Fruit fly (Drosophila melanogaster) whole organism, embryonic: Measurements from ENCODE around the gene CG42536.

Experiments used
- Bdp1 ChIP-seq: fragments of 200-800 bp; sonication (Bioruptor generic); optimal IDR thresholded peaks from 3 replicates; lab custom pipeline; 2016; ENCODE audit warnings: missing biosample characterization, missing genetic modification characterization
- CG10979 ChIP-seq: fragments of 200-800 bp; sonication (Bioruptor generic); optimal IDR thresholded peaks from 2 replicates; lab custom pipeline; 2018; ENCODE audit warnings: missing biosample characterization, mild to moderate bottlenecking, missing genetic modification characterization, moderate library complexity
- CG11247 ChIP-seq: fragments of 200-800 bp; sonication (Bioruptor generic); IDR thresholded peaks from 2 replicates; pipeline ENCODE4 v1.3.6; 2022; ENCODE audit warnings: missing biosample characterization, missing genetic modification characterization
- CG11504 ChIP-seq: fragments of 200-800 bp; sonication (Bioruptor generic); optimal IDR thresholded peaks from 3 replicates; lab custom pipeline; 2019; ENCODE audit warnings: missing biosample characterization, mild to moderate bottlenecking, missing genetic modification characterization, moderate library complexity
- CG12219 ChIP-seq: fragments of 200-800 bp; sonication (Bioruptor generic); optimal IDR thresholded peaks from 3 replicates; lab custom pipeline; 2018; ENCODE audit warnings: missing biosample characterization, mild to moderate bottlenecking, missing genetic modification characterization
- CG1233 ChIP-seq: fragments of 200-800 bp; sonication (Bioruptor generic); optimal IDR thresholded peaks from 4 replicates; lab custom pipeline; 2018; ENCODE audit warnings: missing biosample characterization, mild to moderate bottlenecking, missing genetic modification characterization
- CG17361 ChIP-seq: fragments of 200-800 bp; sonication (Bioruptor generic); IDR thresholded peaks from 3 replicates; pipeline ENCODE4 v1.3.6; 2022; ENCODE audit warnings: missing biosample characterization, missing genetic modification characterization
- CG17829 ChIP-seq: fragments of 200-800 bp; optimal IDR thresholded peaks from 2 replicates; lab custom pipeline; 2019; ENCODE audit warnings: missing biosample characterization, mild to moderate bottlenecking, missing genetic modification characterization, moderate library complexity
- CG18476 ChIP-seq: fragments of 200-800 bp; sonication (Bioruptor generic); optimal IDR thresholded peaks from 2 replicates; lab custom pipeline; 2016; ENCODE audit warnings: missing biosample characterization, mild to moderate bottlenecking, missing genetic modification characterization
- CG2120 ChIP-seq: fragments of 200-800 bp; sonication (Bioruptor generic); optimal IDR thresholded peaks from 3 replicates; lab custom pipeline; 2016; ENCODE audit warnings: missing biosample characterization, missing genetic modification characterization
- CG33213 ChIP-seq: fragments of 200-800 bp; sonication (Bioruptor generic); optimal IDR thresholded peaks from 3 replicates; lab custom pipeline; 2016; ENCODE audit warnings: missing biosample characterization, missing genetic modification characterization
- CG3995 ChIP-seq: fragments of 200-800 bp; sonication (Bioruptor generic); optimal IDR thresholded peaks from 3 replicates; lab custom pipeline; 2016; ENCODE audit warnings: missing biosample characterization, missing genetic modification characterization
- CG6854 ChIP-seq: fragments of 200-800 bp; sonication (Bioruptor generic); optimal IDR thresholded peaks from 3 replicates; lab custom pipeline; 2017; ENCODE audit warnings: missing biosample characterization, mild to moderate bottlenecking, missing genetic modification characterization
- CG7786 ChIP-seq: fragments of 200-800 bp; sonication (Bioruptor generic); optimal IDR thresholded peaks from 2 replicates; lab custom pipeline; 2016; ENCODE audit warnings: missing biosample characterization, missing genetic modification characterization
- D ChIP-seq, 2 experiments: fragments of 200-800 bp in 1 of 2; fragments of >200 bp in 1 of 2; sonication (Bioruptor generic) in 1 of 2; optimal IDR thresholded peaks; 2 replicates in 1 of 2; 3 replicates in 1 of 2; lab custom pipeline; 2017; ENCODE audit warnings: mild to moderate bottlenecking in 1 of 2, missing biosample characterization in 1 of 2, missing genetic modification characterization in 1 of 2, missing genetic modification reagents in 1 of 2
- D19A ChIP-seq: fragments of 200-800 bp; optimal IDR thresholded peaks from 3 replicates; lab custom pipeline; 2019; ENCODE audit warnings: missing biosample characterization, mild to moderate bottlenecking, missing genetic modification characterization, moderate library complexity
- Dip3 ChIP-seq: fragments of 200-800 bp; sonication (Bioruptor generic); optimal IDR thresholded peaks from 3 replicates; lab custom pipeline; 2016; ENCODE audit warnings: missing biosample characterization, missing genetic modification characterization
- E2f2 ChIP-seq: fragments of 200-800 bp; sonication (Bioruptor generic); IDR thresholded peaks from 2 replicates; pipeline ENCODE4 v1.3.6; 2022; ENCODE audit warnings: missing biosample characterization, missing genetic modification characterization
- Eip74EF ChIP-seq, 2 experiments: fragments of 200-800 bp in 1 of 2; fragments of >200 bp in 1 of 2; sonication (Bioruptor generic) in 1 of 2; optimal IDR thresholded peaks; 2 replicates each; lab custom pipeline; 2017 to 2019; ENCODE audit warnings: missing biosample characterization in 2 of 2, missing genetic modification characterization in 2 of 2, mild to moderate bottlenecking in 1 of 2, moderate library complexity in 1 of 2
- Jarid2 ChIP-seq: fragments of 200-800 bp; sonication (Bioruptor generic); optimal IDR thresholded peaks from 3 replicates; lab custom pipeline; 2017; ENCODE audit warnings: mild to moderate bottlenecking, missing biosample characterization, missing genetic modification reagents, missing genetic modification characterization
- Nf-YA ChIP-seq: fragments of 200-800 bp; sonication (Bioruptor generic); IDR thresholded peaks from 2 replicates; pipeline ENCODE4 v1.3.6; 2022; ENCODE audit warnings: missing biosample characterization, missing genetic modification characterization
- Nf-YC ChIP-seq: fragments of 200-800 bp; optimal IDR thresholded peaks from 3 replicates; lab custom pipeline; 2019; ENCODE audit warnings: missing biosample characterization, mild to moderate bottlenecking, missing genetic modification characterization, moderate library complexity
- Ravus ChIP-seq: fragments of 200-800 bp; sonication (Bioruptor generic); IDR thresholded peaks from 2 replicates; pipeline ENCODE4 v1.3.6; 2022; ENCODE audit warnings: missing biosample characterization, missing genetic modification characterization
- Xrp1 ChIP-seq: fragments of 200-800 bp; sonication (Bioruptor generic); IDR thresholded peaks from 2 replicates; pipeline ENCODE4 v1.3.6; 2022; ENCODE audit warnings: missing biosample characterization, missing genetic modification characterization
- ato ChIP-seq: fragments of 200-800 bp; sonication (Bioruptor generic); IDR thresholded peaks from 2 replicates; pipeline ENCODE4 v1.3.6; 2022; ENCODE audit warnings: missing biosample characterization, missing genetic modification characterization; ENCODE audit not compliant: partially characterized antibody
- cas ChIP-seq: fragments of 200-800 bp; sonication (Bioruptor generic); IDR thresholded peaks from 2 replicates; pipeline ENCODE4 v1.3.6; 2022; ENCODE audit warnings: missing biosample characterization, missing genetic modification characterization
- caup ChIP-seq: fragments of 200-800 bp; sonication (Bioruptor generic); optimal IDR thresholded peaks from 3 replicates; lab custom pipeline; 2017; ENCODE audit warnings: missing biosample characterization, mild to moderate bottlenecking, missing genetic modification characterization, moderate library complexity; ENCODE audit not compliant: severe bottlenecking
- chinmo ChIP-seq: fragments of 200-800 bp; sonication (Bioruptor generic); IDR thresholded peaks from 4 replicates; pipeline ENCODE4 v1.3.6; 2022; ENCODE audit warnings: missing biosample characterization, missing genetic modification characterization; ENCODE audit not compliant: partially characterized antibody
- crp ChIP-seq, 2 experiments: fragments of 200-800 bp; sonication (Bioruptor generic); optimal IDR thresholded peaks; 2 replicates in 1 of 2; 3 replicates in 1 of 2; lab custom pipeline; 2017; ENCODE audit warnings: missing biosample characterization in 2 of 2, missing genetic modification characterization in 2 of 2, mild to moderate bottlenecking in 1 of 2, moderate library complexity in 1 of 2
- dmrt99B ChIP-seq: fragments of 200-800 bp; sonication (Bioruptor generic); optimal IDR thresholded peaks from 2 replicates; lab custom pipeline; 2018; ENCODE audit warnings: missing biosample characterization, mild to moderate bottlenecking, missing genetic modification characterization, moderate library complexity
- ewg ChIP-seq: fragments of 200-800 bp; sonication (Bioruptor generic); optimal IDR thresholded peaks from 3 replicates; lab custom pipeline; 2017; ENCODE audit warnings: mild to moderate bottlenecking, missing biosample characterization, missing genetic modification reagents, missing genetic modification characterization
- exex ChIP-seq: fragments of 200-800 bp; sonication (Bioruptor generic); optimal IDR thresholded peaks from 4 replicates; lab custom pipeline; 2018; ENCODE audit warnings: missing biosample characterization, mild to moderate bottlenecking, missing genetic modification characterization, moderate library complexity
- ftz-f1 ChIP-seq: fragments of 200-800 bp; sonication (Bioruptor generic); optimal IDR thresholded peaks from 2 replicates; lab custom pipeline; 2016; ENCODE audit warnings: missing biosample characterization, missing genetic modification characterization
- gt ChIP-seq: fragments of 200-800 bp; sonication (Bioruptor generic); IDR thresholded peaks from 2 replicates; pipeline ENCODE4 v1.3.6; 2022; ENCODE audit warnings: missing biosample characterization, missing genetic modification characterization
- hth ChIP-seq: fragments of >200 bp; optimal IDR thresholded peaks from 2 replicates; lab custom pipeline; 2017; ENCODE audit warnings: inconsistent platforms
- kay ChIP-seq: fragments of 200-800 bp; sonication (Bioruptor generic); optimal IDR thresholded peaks from 2 replicates; lab custom pipeline; 2016; ENCODE audit warnings: missing biosample characterization, missing genetic modification characterization
- lmd ChIP-seq: fragments of 200-800 bp; sonication (Bioruptor generic); IDR thresholded peaks from 2 replicates; pipeline ENCODE4 v1.3.6; 2022; ENCODE audit warnings: missing biosample characterization, missing genetic modification characterization
- org-1 ChIP-seq: fragments of 200-800 bp; sonication (Bioruptor generic); optimal IDR thresholded peaks from 2 replicates; lab custom pipeline; 2017; ENCODE audit warnings: missing biosample characterization, missing genetic modification characterization
- otp ChIP-seq: fragments of 200-800 bp; sonication (Bioruptor generic); IDR thresholded peaks from 3 replicates; pipeline ENCODE4, ENCODE4 v1.3.6; 2022; ENCODE audit warnings: missing biosample characterization, missing genetic modification characterization
- p53 ChIP-seq: fragments of 200-800 bp; sonication (Bioruptor generic); optimal IDR thresholded peaks from 2 replicates; lab custom pipeline; 2016; ENCODE audit warnings: missing biosample characterization, missing genetic modification characterization
- psq ChIP-seq: fragments of 200-800 bp; sonication (Bioruptor generic); optimal IDR thresholded peaks from 2 replicates; lab custom pipeline; 2017; ENCODE audit warnings: missing biosample characterization, missing genetic modification characterization
- ranshi ChIP-seq: fragments of 200-800 bp; sonication (Bioruptor generic); IDR thresholded peaks from 2 replicates; pipeline ENCODE4 v1.3.6; 2022; ENCODE audit warnings: missing biosample characterization, missing genetic modification characterization
- slbo ChIP-seq: fragments of 200-800 bp; sonication (Bioruptor generic); IDR thresholded peaks from 2 replicates; pipeline ENCODE4 v1.3.6; 2022; ENCODE audit warnings: missing biosample characterization, missing genetic modification characterization
- sna ChIP-seq: fragments of 200-800 bp; sonication (Bioruptor generic); IDR thresholded peaks from 2 replicates; pipeline ENCODE4 v1.3.6; 2022; ENCODE audit warnings: missing biosample characterization, missing genetic modification characterization; ENCODE audit not compliant: partially characterized antibody
- trem ChIP-seq: fragments of 200-800 bp; optimal IDR thresholded peaks from 3 replicates; lab custom pipeline; 2019; ENCODE audit warnings: missing biosample characterization, mild to moderate bottlenecking, missing genetic modification characterization, moderate library complexity
- twi ChIP-seq: fragments of 200-800 bp; optimal IDR thresholded peaks from 2 replicates; lab custom pipeline; 2019; ENCODE audit warnings: missing biosample characterization, mild to moderate bottlenecking, missing genetic modification characterization, moderate library complexity
- vnd ChIP-seq: fragments of 200-800 bp; sonication (Bioruptor generic); IDR thresholded peaks from 3 replicates; pipeline ENCODE4 v1.3.6; 2022; ENCODE audit warnings: missing biosample characterization, missing genetic modification characterization; ENCODE audit not compliant: partially characterized antibody
- wdn ChIP-seq: fragments of 200-800 bp; sonication (Bioruptor generic); IDR thresholded peaks from 2 replicates; pipeline ENCODE4 v1.3.6; 2022; ENCODE audit warnings: missing biosample characterization, missing genetic modification characterization

The CG42536 gene

dm6 chr3L:10665433-10666150, 35.7 kb upstream of the CG42536 start:
- peak; percentile 88 for TF ChIP-seq exex
- peak; percentile 74 for TF ChIP-seq Dip3 (GFP tag; lab: Kevin White, UChicago)
- no peak for TF ChIP-seq hth (lab: Kevin White, UChicago)
- TF ChIP-seq Eip74EF (GFP tag; optimal IDR thresholded peaks at IDR 0.05; lab: Kevin White, UChicago), result peak in 1 of 2 experiments; percentile 99
- peak; percentile 97 for TF ChIP-seq CG6854
- TF ChIP-seq trem (tag; lab: Kevin White, UChicago), result peak; percentile 97
- peak; percentile 65 for TF ChIP-seq Ravus (GFP tag; lab: Robert Waterston, UW)
- TF ChIP-seq cas (GFP tag; lab: Robert Waterston, UW), result peak; percentile 75
- no peak for TF ChIP-seq ato (GFP tag; lab: Robert Waterston, UW)
- TF ChIP-seq CG10979 (tag; lab: Kevin White, UChicago), result peak; percentile 99
- TF ChIP-seq crp (GFP tag; optimal IDR thresholded peaks at IDR 0.05; lab: Kevin White, UChicago), result peak; percentile 10 to 72
- peak; percentile 85 for TF ChIP-seq kay
- TF ChIP-seq CG12219 (GFP tag; lab: Kevin White, UChicago), result peak; percentile 97
- peak; percentile 83 for TF ChIP-seq otp (GFP tag; lab: Robert Waterston, UW)
- peak; percentile 75 for TF ChIP-seq CG3995
- no peak; the same call in none of the 2 replicates for TF ChIP-seq CG11247 (GFP tag; lab: Robert Waterston, UW)
- TF ChIP-seq Xrp1 (GFP tag; lab: Robert Waterston, UW), result peak; percentile 98
- peak; percentile 96 for TF ChIP-seq D19A (tag; lab: Kevin White, UChicago)
- peak; percentile 95 for TF ChIP-seq CG18476 (GFP tag; lab: Kevin White, UChicago)
- peak; percentile 87 for TF ChIP-seq slbo (GFP tag; lab: Robert Waterston, UW)
- peak; percentile 95 for TF ChIP-seq caup (GFP tag; lab: Kevin White, UChicago)
- peak; percentile 59; the same call in 1 of the 2 replicates for TF ChIP-seq gt
- TF ChIP-seq org-1 (GFP tag; lab: Kevin White, UChicago), result peak; percentile 98
- TF ChIP-seq CG17829 (tag; lab: Kevin White, UChicago), result peak; percentile 99
- TF ChIP-seq CG33213 (GFP tag; lab: Kevin White, UChicago), result peak; percentile 61
- peak; percentile 72 for TF ChIP-seq Bdp1 (GFP tag; lab: Kevin White, UChicago)
- peak; percentile 98 for TF ChIP-seq CG1233 (GFP tag; lab: Kevin White, UChicago)
- no peak for TF ChIP-seq vnd (GFP tag; lab: Robert Waterston, UW)
- no peak for TF ChIP-seq sna (GFP tag; lab: Robert Waterston, UW)
- TF ChIP-seq D (optimal IDR thresholded peaks at IDR 0.05; lab: Kevin White, UChicago), result no peak
- TF ChIP-seq D (GFP tag; optimal IDR thresholded peaks at IDR 0.05; lab: Kevin White, UChicago), result peak; percentile 98
- TF ChIP-seq ewg (GFP tag; lab: Kevin White, UChicago), result peak; percentile 91
- peak; percentile 99 for TF ChIP-seq CG17361
- peak; percentile 66; the same call in 3 of the 4 replicates for TF ChIP-seq chinmo
- peak; percentile 98 for TF ChIP-seq CG11504
- TF ChIP-seq psq (GFP tag; lab: Kevin White, UChicago), result peak; percentile 68
- peak; percentile 81 for TF ChIP-seq ranshi (GFP tag; lab: Robert Waterston, UW)
- peak; percentile 99 for TF ChIP-seq dmrt99B
- TF ChIP-seq p53 (GFP tag; lab: Kevin White, UChicago), result peak; percentile 74
- peak; percentile 57; the same call in 1 of the 2 replicates for TF ChIP-seq wdn (GFP tag; lab: Robert Waterston, UW)
- peak; percentile 75 for TF ChIP-seq E2f2 (GFP tag; lab: Robert Waterston, UW)
- peak; percentile 88 for TF ChIP-seq CG2120 (GFP tag; lab: Kevin White, UChicago)
- peak; percentile 74 for TF ChIP-seq CG7786
- TF ChIP-seq twi (tag; lab: Kevin White, UChicago), result peak; percentile 99
- peak; percentile 93 for TF ChIP-seq Nf-YC (tag; lab: Kevin White, UChicago)
- peak; percentile 43 for TF ChIP-seq ftz-f1
- TF ChIP-seq Nf-YA (GFP tag; lab: Robert Waterston, UW), result peak; percentile 65
- peak; percentile 90 for TF ChIP-seq Jarid2
- TF ChIP-seq lmd (GFP tag; lab: Robert Waterston, UW), result peak; percentile 95
